Worm (Caenorhabditis elegans) whole organism, L3 larva: ENCODE results near the gene str-155.

Source experiments
- R02D3.7 ChIP-seq: fragments of 150-350 bp; optimal IDR thresholded peaks from 2 replicates; lab custom pipeline; 2014; ENCODE audit warnings: missing biosample characterization, missing genetic modification characterization
- ama-1 ChIP-seq: fragments of 150-350 bp; optimal IDR thresholded peaks from 2 replicates; lab custom pipeline; 2018
- ceh-82 ChIP-seq: fragments of 150-350 bp; optimal IDR thresholded peaks from 2 replicates; lab custom pipeline; 2014; ENCODE audit warnings: missing biosample characterization, missing genetic modification characterization
- ceh-9 ChIP-seq: sonication (generic microtip); optimal IDR thresholded peaks from 2 replicates; lab custom pipeline; 2018; ENCODE audit warnings: missing biosample characterization, missing genetic modification characterization
- nhr-12 ChIP-seq: fragments of 150-350 bp; optimal IDR thresholded peaks from 2 replicates; lab custom pipeline; 2014; ENCODE audit warnings: missing biosample characterization, missing genetic modification characterization
- nhr-237 ChIP-seq: fragments of 150-350 bp; optimal IDR thresholded peaks from 2 replicates; lab custom pipeline; 2014; ENCODE audit warnings: missing biosample characterization, missing genetic modification characterization
- nhr-28 ChIP-seq: fragments of 150-350 bp; optimal IDR thresholded peaks from 2 replicates; lab custom pipeline; 2014; ENCODE audit warnings: missing biosample characterization, missing genetic modification characterization
- nhr-76 ChIP-seq: fragments of 150-350 bp; sonication (generic microtip); optimal IDR thresholded peaks from 5 replicates; lab custom pipeline; 2014; ENCODE audit warnings: missing biosample characterization, missing genetic modification characterization
- pha-4 ChIP-seq: fragments of 150-350 bp; optimal IDR thresholded peaks from 2 replicates; lab custom pipeline; 2014; ENCODE audit warnings: missing biosample characterization, missing genetic modification reagents, missing genetic modification characterization
- pqm-1 ChIP-seq: fragments of 150-350 bp; optimal IDR thresholded peaks from 2 replicates; lab custom pipeline; 2017; ENCODE audit warnings: missing biosample characterization, missing genetic modification characterization, inconsistent platforms
- unc-62 ChIP-seq: fragments of 150-350 bp; sonication (generic microtip); optimal IDR thresholded peaks from 4 replicates; lab custom pipeline; 2014; ENCODE audit warnings: missing biosample characterization, missing genetic modification reagents, missing genetic modification characterization
- ztf-4 ChIP-seq: fragments of 150-350 bp; optimal IDR thresholded peaks from 2 replicates; lab custom pipeline; 2014; ENCODE audit warnings: missing biosample characterization, missing genetic modification characterization

ce11 chrIV:4913090-4913489 is 2.7 kb upstream of the str-155 start, which contains the start of gene str-156:
- TF ChIP-seq ama-1 (lab: Kevin White, UChicago), result no peak
- no peak for TF ChIP-seq nhr-28 (tag; lab: Kevin White, UChicago)
- no peak for TF ChIP-seq ztf-4 (tag; lab: Kevin White, UChicago)
- no peak for TF ChIP-seq ceh-82 (tag; lab: Kevin White, UChicago)
- no peak for TF ChIP-seq nhr-12 (tag; lab: Kevin White, UChicago)
- TF ChIP-seq pqm-1 (tag; lab: Kevin White, UChicago), result no peak
- no peak for TF ChIP-seq nhr-237 (tag; lab: Kevin White, UChicago)
- TF ChIP-seq R02D3.7 (tag; lab: Kevin White, UChicago), result no peak
- no peak for TF ChIP-seq unc-62 (GFP tag; lab: Kevin White, UChicago)
- TF ChIP-seq pha-4 (tag; lab: Kevin White, UChicago), result no peak
- TF ChIP-seq ceh-9 (tag; lab: Kevin White, UChicago), result no peak
- no peak for TF ChIP-seq nhr-76 (tag; lab: Kevin White, UChicago)
